Fruit fly (Drosophila melanogaster) whole organism, embryonic: ENCODE measurements around the gene H15.

ENCODE experiments used
- BtbVII ChIP-seq: fragments of 200-800 bp; sonication (Bioruptor generic); optimal IDR thresholded peaks from 3 replicates; lab custom pipeline; 2017; ENCODE audit warnings: missing biosample characterization, mild to moderate bottlenecking, missing genetic modification characterization
- CG10209 ChIP-seq: fragments of 200-800 bp; sonication (Bioruptor generic); optimal IDR thresholded peaks from 3 replicates; lab custom pipeline; 2017; ENCODE audit warnings: missing biosample characterization, mild to moderate bottlenecking, missing genetic modification characterization, missing genetic modification reagents
- CG10543 ChIP-seq: fragments of 200-800 bp; sonication (Bioruptor generic); optimal IDR thresholded peaks from 3 replicates; lab custom pipeline; 2017; ENCODE audit warnings: missing biosample characterization, mild to moderate bottlenecking, missing genetic modification characterization, moderate library complexity
- CG11696 ChIP-seq: fragments of 200-800 bp; sonication (Bioruptor generic); IDR thresholded peaks from 2 replicates; pipeline ENCODE4 v1.3.6; 2022; ENCODE audit warnings: missing biosample characterization, missing genetic modification characterization
- CG12155 ChIP-seq: fragments of 200-800 bp; sonication (Bioruptor generic); optimal IDR thresholded peaks from 3 replicates; lab custom pipeline; 2016; ENCODE audit warnings: missing biosample characterization, missing genetic modification characterization
- CG12391 ChIP-seq: fragments of 200-800 bp; sonication (Bioruptor generic); optimal IDR thresholded peaks from 3 replicates; lab custom pipeline; 2018; ENCODE audit warnings: missing biosample characterization, mild to moderate bottlenecking, missing genetic modification characterization, moderate library complexity
- CG14441 ChIP-seq: fragments of 200-800 bp; sonication (Bioruptor generic); IDR thresholded peaks from 2 replicates; pipeline ENCODE4 v1.3.6; 2022; ENCODE audit warnings: missing biosample characterization, missing genetic modification characterization
- CG1529 ChIP-seq: fragments of 200-800 bp; sonication (Bioruptor generic); optimal IDR thresholded peaks from 3 replicates; lab custom pipeline; 2018; ENCODE audit warnings: missing biosample characterization, missing genetic modification characterization
- CG17361 ChIP-seq: fragments of 200-800 bp; sonication (Bioruptor generic); IDR thresholded peaks from 3 replicates; pipeline ENCODE4 v1.3.6; 2022; ENCODE audit warnings: missing biosample characterization, missing genetic modification characterization
- CG18011 ChIP-seq: fragments of 200-800 bp; sonication (Bioruptor generic); optimal IDR thresholded peaks from 2 replicates; lab custom pipeline; 2017; ENCODE audit warnings: missing biosample characterization, missing genetic modification characterization, mild to moderate bottlenecking, moderate library complexity, missing genotype
- CG18599 ChIP-seq: fragments of 200-800 bp; sonication (Bioruptor generic); optimal IDR thresholded peaks from 3 replicates; lab custom pipeline; 2017; ENCODE audit warnings: missing biosample characterization, missing genetic modification characterization, mild to moderate bottlenecking, moderate library complexity, missing genetic modification reagents
- CG18619 ChIP-seq: fragments of 200-800 bp; sonication (Bioruptor generic); optimal IDR thresholded peaks from 3 replicates; lab custom pipeline; 2017; ENCODE audit warnings: missing biosample characterization, mild to moderate bottlenecking, missing genetic modification characterization
- CG3407 ChIP-seq: fragments of 200-800 bp; sonication (Bioruptor generic); optimal IDR thresholded peaks from 2 replicates; lab custom pipeline; 2018; ENCODE audit warnings: missing biosample characterization, mild to moderate bottlenecking, missing genetic modification characterization
- CG3995 ChIP-seq: fragments of 200-800 bp; sonication (Bioruptor generic); optimal IDR thresholded peaks from 3 replicates; lab custom pipeline; 2016; ENCODE audit warnings: missing biosample characterization, missing genetic modification characterization
- CG42726 ChIP-seq: fragments of 200-800 bp; sonication (Bioruptor generic); IDR thresholded peaks from 2 replicates; pipeline ENCODE4 v1.3.6; 2022; ENCODE audit warnings: missing biosample characterization, missing genetic modification characterization; ENCODE audit not compliant: partially characterized antibody
- CG6765 ChIP-seq: fragments of 200-800 bp; sonication (Bioruptor generic); optimal IDR thresholded peaks from 3 replicates; lab custom pipeline; 2017; ENCODE audit warnings: missing biosample characterization, mild to moderate bottlenecking, missing genetic modification characterization
- CG7372 ChIP-seq: fragments of 200-800 bp; sonication (Bioruptor generic); IDR thresholded peaks from 2 replicates; pipeline ENCODE4 v1.3.6; 2022; ENCODE audit warnings: missing biosample characterization, missing genetic modification characterization
- CG7928 ChIP-seq: fragments of 200-800 bp; sonication (Bioruptor generic); optimal IDR thresholded peaks from 2 replicates; lab custom pipeline; 2017; ENCODE audit warnings: missing biosample characterization, mild to moderate bottlenecking, missing genetic modification characterization
- CG7963 ChIP-seq: fragments of 200-800 bp; sonication (Bioruptor generic); IDR thresholded peaks from 3 replicates; pipeline ENCODE4 v1.3.6; 2022; ENCODE audit warnings: missing biosample characterization, missing genetic modification characterization; ENCODE audit not compliant: partially characterized antibody
- CG9817 ChIP-seq: fragments of 200-800 bp; sonication (Bioruptor generic); optimal IDR thresholded peaks from 2 replicates; lab custom pipeline; 2018; ENCODE audit warnings: missing biosample characterization, mild to moderate bottlenecking, missing genetic modification characterization, moderate library complexity
- CHES-1-like ChIP-seq: fragments of 200-800 bp; sonication (Bioruptor generic); optimal IDR thresholded peaks from 2 replicates; lab custom pipeline; 2016; ENCODE audit warnings: missing biosample characterization, missing genetic modification characterization
- Dek ChIP-seq: fragments of 200-800 bp; sonication (Bioruptor generic); optimal IDR thresholded peaks from 3 replicates; lab custom pipeline; 2019; ENCODE audit warnings: missing biosample characterization, mild to moderate bottlenecking, missing genetic modification characterization, moderate library complexity
- Doc3 ChIP-seq: fragments of 200-800 bp; sonication (Bioruptor generic); IDR thresholded peaks from 3 replicates; pipeline ENCODE4 v1.3.6; 2022; ENCODE audit warnings: missing biosample characterization, missing genetic modification characterization; ENCODE audit not compliant: partially characterized antibody
- Ets97D ChIP-seq: fragments of 200-800 bp; sonication (Bioruptor generic); optimal IDR thresholded peaks from 3 replicates; lab custom pipeline; 2016; ENCODE audit warnings: missing biosample characterization, missing genetic modification characterization
- Hr3 ChIP-seq: fragments of 200-800 bp; sonication (Bioruptor generic); optimal IDR thresholded peaks from 3 replicates; lab custom pipeline; 2016; ENCODE audit warnings: missing biosample characterization, missing genetic modification characterization
- Lpt ChIP-seq: fragments of >200 bp; optimal IDR thresholded peaks from 2 replicates; lab custom pipeline; 2018; ENCODE audit warnings: missing biosample characterization, missing genetic modification characterization
- Six4 ChIP-seq: fragments of 200-800 bp; sonication (Bioruptor generic); optimal IDR thresholded peaks from 2 replicates; lab custom pipeline; 2016; ENCODE audit warnings: missing biosample characterization, missing genetic modification characterization
- Sox100B ChIP-seq: fragments of 200-800 bp; sonication (Bioruptor generic); optimal IDR thresholded peaks from 3 replicates; lab custom pipeline; 2018; ENCODE audit warnings: missing biosample characterization, mild to moderate bottlenecking, missing genetic modification characterization
- Xbp1 ChIP-seq: fragments of 200-800 bp; sonication (Bioruptor generic); optimal IDR thresholded peaks from 3 replicates; lab custom pipeline; 2016; ENCODE audit warnings: missing biosample characterization, mild to moderate bottlenecking, missing genetic modification characterization
- chm ChIP-seq: fragments of 200-800 bp; sonication (Bioruptor generic); IDR thresholded peaks from 2 replicates; pipeline ENCODE4 v1.3.6; 2022; ENCODE audit warnings: missing biosample characterization, missing genetic modification characterization
- corto ChIP-seq: fragments of 200-800 bp; sonication (Bioruptor generic); optimal IDR thresholded peaks from 2 replicates; lab custom pipeline; 2016; ENCODE audit warnings: missing biosample characterization, mild to moderate bottlenecking, missing genetic modification characterization, moderate library complexity
- ftz-f1 ChIP-seq: fragments of 200-800 bp; sonication (Bioruptor generic); optimal IDR thresholded peaks from 2 replicates; lab custom pipeline; 2016; ENCODE audit warnings: missing biosample characterization, missing genetic modification characterization
- gcm2 ChIP-seq: fragments of 200-800 bp; sonication (Bioruptor generic); optimal IDR thresholded peaks from 2 replicates; lab custom pipeline; 2016; ENCODE audit warnings: missing biosample characterization, missing genetic modification characterization
- hth ChIP-seq: fragments of >200 bp; optimal IDR thresholded peaks from 2 replicates; lab custom pipeline; 2017; ENCODE audit warnings: inconsistent platforms
- lab ChIP-seq: fragments of 200-800 bp; sonication (Bioruptor generic); optimal IDR thresholded peaks from 3 replicates; lab custom pipeline; 2017; ENCODE audit warnings: missing biosample characterization, missing genetic modification characterization, mild to moderate bottlenecking, moderate library complexity, missing genetic modification reagents
- lbe ChIP-seq: fragments of 200-800 bp; sonication (Bioruptor generic); optimal IDR thresholded peaks from 2 replicates; lab custom pipeline; 2016; ENCODE audit warnings: missing biosample characterization, mild to moderate bottlenecking, missing genetic modification characterization
- nau ChIP-seq: fragments of 200-800 bp; sonication (Bioruptor generic); optimal IDR thresholded peaks from 3 replicates; lab custom pipeline; 2017; ENCODE audit warnings: missing biosample characterization, mild to moderate bottlenecking, missing genetic modification characterization, missing genetic modification reagents
- odd ChIP-seq: fragments of 200-800 bp; sonication (Bioruptor generic); optimal IDR thresholded peaks from 2 replicates; lab custom pipeline; 2017; ENCODE audit warnings: missing biosample characterization, mild to moderate bottlenecking, missing genetic modification characterization
- p53 ChIP-seq: fragments of 200-800 bp; sonication (Bioruptor generic); optimal IDR thresholded peaks from 2 replicates; lab custom pipeline; 2016; ENCODE audit warnings: missing biosample characterization, missing genetic modification characterization
- pan ChIP-seq, 4 experiments: fragments of >200 bp in 3 of 4; fragments of 200-800 bp in 1 of 4; sonication (Bioruptor generic) in 1 of 4; optimal IDR thresholded peaks in 3 of 4; IDR thresholded peaks in 1 of 4; 2 replicates each; pipeline versions ENCODE4 v1.3.6 to Lab custom; 2017 to 2022; ENCODE audit warnings: missing biosample characterization in 2 of 4, missing genetic modification characterization in 2 of 4, mixed read lengths in 1 of 4
- pb ChIP-seq: fragments of 200-800 bp; sonication (Bioruptor generic); optimal IDR thresholded peaks from 3 replicates; lab custom pipeline; 2016; ENCODE audit warnings: missing biosample characterization, missing genetic modification characterization
- pum ChIP-seq: fragments of 200-800 bp; sonication (Bioruptor generic); optimal IDR thresholded peaks from 2 replicates; lab custom pipeline; 2016; ENCODE audit warnings: missing biosample characterization, missing genetic modification characterization
- ro ChIP-seq: fragments of 200-800 bp; sonication (Bioruptor generic); IDR thresholded peaks from 2 replicates; pipeline ENCODE4 v1.3.6; 2022; ENCODE audit warnings: missing biosample characterization, missing genetic modification characterization
- schlank ChIP-seq: fragments of 200-800 bp; sonication (Bioruptor generic); optimal IDR thresholded peaks from 2 replicates; lab custom pipeline; 2018; ENCODE audit warnings: missing biosample characterization, mild to moderate bottlenecking, missing genetic modification characterization
- shn ChIP-seq: fragments of 200-800 bp; sonication (Bioruptor generic); optimal IDR thresholded peaks from 3 replicates; lab custom pipeline; 2016; ENCODE audit warnings: missing biosample characterization, missing genetic modification characterization
- tio ChIP-seq: fragments of 200-800 bp; sonication (Bioruptor generic); optimal IDR thresholded peaks from 2 replicates; lab custom pipeline; 2017; ENCODE audit warnings: missing biosample characterization, missing genetic modification characterization, inconsistent platforms
- trem ChIP-seq: fragments of 200-800 bp; optimal IDR thresholded peaks from 3 replicates; lab custom pipeline; 2019; ENCODE audit warnings: missing biosample characterization, mild to moderate bottlenecking, missing genetic modification characterization, moderate library complexity
- unpg ChIP-seq: fragments of 200-800 bp; sonication (Bioruptor generic); optimal IDR thresholded peaks from 3 replicates; lab custom pipeline; 2018; ENCODE audit warnings: missing biosample characterization, mild to moderate bottlenecking, missing genetic modification characterization, moderate library complexity
- zfh1 ChIP-seq: fragments of 200-800 bp; sonication (Bioruptor generic); IDR thresholded peaks from 3 replicates; pipeline ENCODE4 v1.3.6; 2022; ENCODE audit warnings: missing biosample characterization, missing genetic modification characterization

H15 gene

dm6 chr2L:5426843-5427540 is 22.9 kb downstream of the H15 start (continued):
- TF ChIP-seq pum (no peak), Ets97D (GFP tag; lab: Kevin White, UChicago) (no peak), CG14441 (GFP tag; lab: Robert Waterston, UW) (0 out of 2 replicates have a peak, but pooled peaks have one; percentile 9), BtbVII (GFP tag; lab: Kevin White, UChicago) (no peak), p53 (GFP tag; lab: Kevin White, UChicago) (no peak), pan (optimal IDR thresholded peaks at IDR 0.05; lab: Kevin White, UChicago) (no peak), pan (GFP tag; optimal IDR thresholded peaks at IDR 0.05 in 1 of 2, IDR thresholded peaks at IDR 0.05 in 1 of 2) (peak in 1 of 2 experiments; percentile 35), shn (GFP tag; lab: Kevin White, UChicago) (no peak), Six4 (GFP tag; lab: Kevin White, UChicago) (peak; percentile 38), CG11696 (GFP tag; lab: Robert Waterston, UW) (no peak), CG17361 (peak; percentile 58), lbe (GFP tag; lab: Kevin White, UChicago) (peak; percentile 60), odd (no peak), Hr3 (GFP tag; lab: Kevin White, UChicago) (no peak), CG1529 (no peak), ftz-f1 (GFP tag; lab: Kevin White, UChicago) (no peak), corto (GFP tag; lab: Kevin White, UChicago) (peak; percentile 28), gcm2 (GFP tag; lab: Kevin White, UChicago) (no peak), hth (no peak), CG3995 (GFP tag; lab: Kevin White, UChicago) (no peak), schlank (tag; lab: Kevin White, UChicago) (no peak), CG7963 (GFP tag; lab: Robert Waterston, UW) (no peak), CG10209 (no peak), chm (GFP tag; lab: Robert Waterston, UW) (no peak), CG10543 (GFP tag; lab: Kevin White, UChicago) (no peak), CG7372 (GFP tag; lab: Robert Waterston, UW) (no peak), nau (GFP tag; lab: Kevin White, UChicago) (no peak), CG18619 (GFP tag; lab: Kevin White, UChicago) (no peak), Xbp1 (GFP tag; lab: Kevin White, UChicago) (peak; percentile 17), unpg (GFP tag; lab: Kevin White, UChicago) (peak; percentile 62), CG3407 (GFP tag; lab: Kevin White, UChicago) (no peak), CG18599 (peak; percentile 30), zfh1 (GFP tag; lab: Robert Waterston, UW) (0 out of 3 replicates have a peak, but pooled peaks have one; percentile 37), Sox100B (peak; percentile 4), CG42726 (no peak), lab (no peak), trem (tag; lab: Kevin White, UChicago) (peak; percentile 33), CG6765 (GFP tag; lab: Kevin White, UChicago) (no peak), Lpt (GFP tag; lab: Kevin White, UChicago) (no peak), ro (GFP tag; lab: Robert Waterston, UW) (no peak), CG12391 (peak; percentile 53), tio (GFP tag; lab: Kevin White, UChicago) (peak; percentile 13), pb (no peak), CHES-1-like (GFP tag; lab: Kevin White, UChicago) (no peak), Dek (tag; lab: Kevin White, UChicago) (no peak), Doc3 (no peak), CG18011 (no peak), CG9817 (no peak), CG7928 (GFP tag; lab: Kevin White, UChicago) (no peak), CG12155 (GFP tag; lab: Kevin White, UChicago) (no peak)
